Fruit fly (Drosophila melanogaster) whole organism, embryonic: Measurements from ENCODE around the gene IntS10.

Experiments
- CG10462 ChIP-seq: fragments of 200-800 bp; sonication (Bioruptor generic); optimal IDR thresholded peaks from 2 replicates; lab custom pipeline; 2016; ENCODE audit warnings: missing biosample characterization, missing genetic modification characterization
- CG10654 ChIP-seq: fragments of 200-800 bp; sonication (Bioruptor generic); optimal IDR thresholded peaks from 2 replicates; lab custom pipeline; 2016; ENCODE audit warnings: missing biosample characterization, missing genetic modification characterization
- CG11723 ChIP-seq: fragments of 200-800 bp; sonication (Bioruptor generic); optimal IDR thresholded peaks from 2 replicates; lab custom pipeline; 2017; ENCODE audit warnings: missing biosample characterization, mild to moderate bottlenecking, missing genetic modification characterization
- CG12155 ChIP-seq: fragments of 200-800 bp; sonication (Bioruptor generic); optimal IDR thresholded peaks from 3 replicates; lab custom pipeline; 2016; ENCODE audit warnings: missing biosample characterization, missing genetic modification characterization
- CG13123 ChIP-seq: fragments of 200-800 bp; sonication (Bioruptor generic); optimal IDR thresholded peaks from 2 replicates; lab custom pipeline; 2016; ENCODE audit warnings: missing biosample characterization, missing genetic modification characterization
- CG17359 ChIP-seq: fragments of 200-800 bp; sonication (Bioruptor generic); optimal IDR thresholded peaks from 3 replicates; lab custom pipeline; 2018; ENCODE audit warnings: missing biosample characterization, mild to moderate bottlenecking, missing genetic modification characterization, moderate library complexity
- CG17385 ChIP-seq: fragments of 200-800 bp; sonication (Bioruptor generic); optimal IDR thresholded peaks from 3 replicates; lab custom pipeline; 2018; ENCODE audit warnings: missing biosample characterization, mild to moderate bottlenecking, missing genetic modification characterization
- CG17568 ChIP-seq: fragments of 200-800 bp; sonication (Bioruptor generic); optimal IDR thresholded peaks from 2 replicates; lab custom pipeline; 2018; ENCODE audit warnings: missing biosample characterization, mild to moderate bottlenecking, missing genetic modification characterization, moderate library complexity
- CG17829 ChIP-seq: fragments of 200-800 bp; optimal IDR thresholded peaks from 2 replicates; lab custom pipeline; 2019; ENCODE audit warnings: missing biosample characterization, mild to moderate bottlenecking, missing genetic modification characterization, moderate library complexity
- CG2678 ChIP-seq: fragments of 200-800 bp; sonication (Bioruptor generic); optimal IDR thresholded peaks from 3 replicates; lab custom pipeline; 2019; ENCODE audit warnings: missing biosample characterization, mild to moderate bottlenecking, missing genetic modification characterization, moderate library complexity
- CG30020 ChIP-seq: fragments of 200-800 bp; optimal IDR thresholded peaks from 2 replicates; lab custom pipeline; 2019; ENCODE audit warnings: missing biosample characterization, mild to moderate bottlenecking, missing genetic modification characterization, moderate library complexity
- CG31365 ChIP-seq: fragments of 200-800 bp; sonication (Bioruptor generic); optimal IDR thresholded peaks from 2 replicates; lab custom pipeline; 2018; ENCODE audit warnings: missing biosample characterization, mild to moderate bottlenecking, missing genetic modification characterization
- CG3407 ChIP-seq: fragments of 200-800 bp; sonication (Bioruptor generic); optimal IDR thresholded peaks from 2 replicates; lab custom pipeline; 2018; ENCODE audit warnings: missing biosample characterization, mild to moderate bottlenecking, missing genetic modification characterization
- CG34422 ChIP-seq: fragments of 200-800 bp; sonication (Bioruptor generic); IDR thresholded peaks from 3 replicates; pipeline ENCODE4 v1.3.6; 2022; ENCODE audit warnings: missing biosample characterization, missing genetic modification characterization
- CG42726 ChIP-seq: fragments of 200-800 bp; sonication (Bioruptor generic); IDR thresholded peaks from 2 replicates; pipeline ENCODE4 v1.3.6; 2022; ENCODE audit warnings: missing biosample characterization, missing genetic modification characterization; ENCODE audit not compliant: partially characterized antibody
- CG4617 ChIP-seq: fragments of 200-800 bp; sonication (Bioruptor generic); optimal IDR thresholded peaks from 3 replicates; lab custom pipeline; 2016; ENCODE audit warnings: missing biosample characterization, missing genetic modification characterization, borderline replicate concordance
- CG9727 ChIP-seq: fragments of 200-800 bp; sonication (Bioruptor generic); optimal IDR thresholded peaks from 3 replicates; lab custom pipeline; 2017; ENCODE audit warnings: missing biosample characterization, mild to moderate bottlenecking, missing genetic modification characterization
- CG9817 ChIP-seq: fragments of 200-800 bp; sonication (Bioruptor generic); optimal IDR thresholded peaks from 2 replicates; lab custom pipeline; 2018; ENCODE audit warnings: missing biosample characterization, mild to moderate bottlenecking, missing genetic modification characterization, moderate library complexity
- CTCF ChIP-seq: fragments of 200-800 bp; sonication (Bioruptor generic); optimal IDR thresholded peaks from 2 replicates; lab custom pipeline; 2017; ENCODE audit warnings: missing biosample characterization, mild to moderate bottlenecking, missing genetic modification characterization, moderate library complexity
- CkIIα-i1 ChIP-seq: fragments of 200-800 bp; sonication (Bioruptor generic); IDR thresholded peaks from 2 replicates; pipeline ENCODE4 v1.3.6; 2022; ENCODE audit warnings: missing biosample characterization, missing genetic modification characterization
- D ChIP-seq, 2 experiments: fragments of 200-800 bp in 1 of 2; fragments of >200 bp in 1 of 2; sonication (Bioruptor generic) in 1 of 2; optimal IDR thresholded peaks; 2 replicates in 1 of 2; 3 replicates in 1 of 2; lab custom pipeline; 2017; ENCODE audit warnings: mild to moderate bottlenecking in 1 of 2, missing biosample characterization in 1 of 2, missing genetic modification characterization in 1 of 2, missing genetic modification reagents in 1 of 2
- D19B ChIP-seq: fragments of 200-800 bp; sonication (Bioruptor generic); optimal IDR thresholded peaks from 2 replicates; lab custom pipeline; 2017; ENCODE audit warnings: missing biosample characterization, mild to moderate bottlenecking, missing genetic modification characterization
- Ets65A ChIP-seq: fragments of 200-800 bp; sonication (Bioruptor generic); peaks from one replicate; lab custom pipeline; 2016; ENCODE audit warnings: missing biosample characterization, missing genetic modification characterization
- HHEX ChIP-seq: fragments of 200-800 bp; sonication (Bioruptor generic); optimal IDR thresholded peaks from 3 replicates; lab custom pipeline; 2017; ENCODE audit warnings: missing biosample characterization, mild to moderate bottlenecking, missing genetic modification characterization, missing genetic modification reagents
- HmgD ChIP-seq: fragments of 200-800 bp; sonication (Bioruptor generic); optimal IDR thresholded peaks from 3 replicates; lab custom pipeline; 2016; ENCODE audit warnings: missing biosample characterization, missing genetic modification characterization
- Hr51 ChIP-seq, 2 experiments: fragments of 200-800 bp; sonication (Bioruptor generic); optimal IDR thresholded peaks; 2 replicates in 1 of 2; 3 replicates in 1 of 2; lab custom pipeline; 2016 to 2018; ENCODE audit warnings: missing biosample characterization in 2 of 2, missing genetic modification characterization in 2 of 2, mild to moderate bottlenecking in 1 of 2, moderate library complexity in 1 of 2
- NC2α ChIP-seq: fragments of 200-800 bp; sonication (Bioruptor generic); optimal IDR thresholded peaks from 2 replicates; lab custom pipeline; 2016; ENCODE audit warnings: missing biosample characterization, missing genetic modification characterization
- Neu2 ChIP-seq: fragments of 200-800 bp; sonication (Bioruptor generic); optimal IDR thresholded peaks from 3 replicates; lab custom pipeline; 2016; ENCODE audit warnings: missing biosample characterization, missing genetic modification characterization, borderline replicate concordance
- Nf-YC ChIP-seq: fragments of 200-800 bp; optimal IDR thresholded peaks from 3 replicates; lab custom pipeline; 2019; ENCODE audit warnings: missing biosample characterization, mild to moderate bottlenecking, missing genetic modification characterization, moderate library complexity
- Oaz ChIP-seq: fragments of 200-800 bp; sonication (Bioruptor generic); IDR thresholded peaks from 2 replicates; pipeline ENCODE4 v1.3.6; 2022; ENCODE audit warnings: missing biosample characterization, missing genetic modification characterization
- Ravus ChIP-seq: fragments of 200-800 bp; sonication (Bioruptor generic); IDR thresholded peaks from 2 replicates; pipeline ENCODE4 v1.3.6; 2022; ENCODE audit warnings: missing biosample characterization, missing genetic modification characterization
- Sin3A ChIP-seq: fragments of >200 bp; optimal IDR thresholded peaks from 2 replicates; lab custom pipeline; 2018
- Sry-β ChIP-seq: fragments of 200-800 bp; sonication (Bioruptor generic); optimal IDR thresholded peaks from 2 replicates; lab custom pipeline; 2018; ENCODE audit warnings: missing biosample characterization, mild to moderate bottlenecking, missing genetic modification characterization, moderate library complexity
- Xbp1 ChIP-seq: fragments of 200-800 bp; sonication (Bioruptor generic); optimal IDR thresholded peaks from 3 replicates; lab custom pipeline; 2016; ENCODE audit warnings: missing biosample characterization, mild to moderate bottlenecking, missing genetic modification characterization
- ac ChIP-seq: fragments of 200-800 bp; sonication (Bioruptor generic); optimal IDR thresholded peaks from 3 replicates; lab custom pipeline; 2017; ENCODE audit warnings: missing biosample characterization, mild to moderate bottlenecking, missing genetic modification characterization
- bab2 ChIP-seq: fragments of 200-800 bp; sonication (Bioruptor generic); optimal IDR thresholded peaks from 2 replicates; lab custom pipeline; 2016; ENCODE audit warnings: missing biosample characterization, missing genetic modification characterization
- bcd ChIP-seq: fragments of 200-800 bp; sonication (Bioruptor generic); optimal IDR thresholded peaks from 2 replicates; lab custom pipeline; 2017; ENCODE audit warnings: missing biosample characterization, mild to moderate bottlenecking, missing genetic modification characterization
- exex ChIP-seq: fragments of 200-800 bp; sonication (Bioruptor generic); optimal IDR thresholded peaks from 4 replicates; lab custom pipeline; 2018; ENCODE audit warnings: missing biosample characterization, mild to moderate bottlenecking, missing genetic modification characterization, moderate library complexity
- hkb ChIP-seq, 2 experiments: fragments of 200-800 bp in 1 of 2; fragments of >200 bp in 1 of 2; sonication (Bioruptor generic) in 1 of 2; IDR thresholded peaks in 1 of 2; optimal IDR thresholded peaks in 1 of 2; 2 replicates each; pipeline versions ENCODE4 v1.3.6 to Lab custom; 2017 to 2022; ENCODE audit warnings: missing biosample characterization in 1 of 2, missing genetic modification characterization in 1 of 2
- jumu ChIP-seq: fragments of 200-800 bp; sonication (Bioruptor generic); optimal IDR thresholded peaks from 3 replicates; lab custom pipeline; 2016; ENCODE audit warnings: missing biosample characterization, missing genetic modification characterization
- kay ChIP-seq: fragments of 200-800 bp; sonication (Bioruptor generic); optimal IDR thresholded peaks from 2 replicates; lab custom pipeline; 2016; ENCODE audit warnings: missing biosample characterization, missing genetic modification characterization
- maf-S ChIP-seq: fragments of 200-800 bp; sonication (Bioruptor generic); optimal IDR thresholded peaks from 2 replicates; lab custom pipeline; 2016; ENCODE audit warnings: missing biosample characterization, missing genetic modification characterization
- mam ChIP-seq: fragments of 200-800 bp; sonication (Bioruptor generic); optimal IDR thresholded peaks from 3 replicates; lab custom pipeline; 2016; ENCODE audit warnings: missing biosample characterization, missing genetic modification characterization
- nerfin-1 ChIP-seq: fragments of 200-800 bp; sonication (Bioruptor generic); optimal IDR thresholded peaks from 3 replicates; lab custom pipeline; 2019; ENCODE audit warnings: missing biosample characterization, mild to moderate bottlenecking, missing genetic modification characterization, moderate library complexity
- slou ChIP-seq: fragments of 200-800 bp; sonication (Bioruptor generic); optimal IDR thresholded peaks from 3 replicates; lab custom pipeline; 2016; ENCODE audit warnings: missing biosample characterization, missing genetic modification characterization
- slp2 ChIP-seq: fragments of 200-800 bp; sonication (Bioruptor generic); optimal IDR thresholded peaks from 2 replicates; lab custom pipeline; 2016; ENCODE audit warnings: missing biosample characterization, missing genetic modification characterization
- so ChIP-seq: fragments of 200-800 bp; sonication (Bioruptor generic); IDR thresholded peaks from 3 replicates; pipeline ENCODE4 v1.3.6; 2022; ENCODE audit warnings: missing biosample characterization, missing genetic modification characterization
- sqz ChIP-seq: fragments of 200-800 bp; sonication (Bioruptor generic); optimal IDR thresholded peaks from 3 replicates; lab custom pipeline; 2018; ENCODE audit warnings: missing biosample characterization, mild to moderate bottlenecking, missing genetic modification characterization
- tio ChIP-seq: fragments of 200-800 bp; sonication (Bioruptor generic); optimal IDR thresholded peaks from 2 replicates; lab custom pipeline; 2017; ENCODE audit warnings: missing biosample characterization, missing genetic modification characterization, inconsistent platforms

The IntS10 gene

DNA sequence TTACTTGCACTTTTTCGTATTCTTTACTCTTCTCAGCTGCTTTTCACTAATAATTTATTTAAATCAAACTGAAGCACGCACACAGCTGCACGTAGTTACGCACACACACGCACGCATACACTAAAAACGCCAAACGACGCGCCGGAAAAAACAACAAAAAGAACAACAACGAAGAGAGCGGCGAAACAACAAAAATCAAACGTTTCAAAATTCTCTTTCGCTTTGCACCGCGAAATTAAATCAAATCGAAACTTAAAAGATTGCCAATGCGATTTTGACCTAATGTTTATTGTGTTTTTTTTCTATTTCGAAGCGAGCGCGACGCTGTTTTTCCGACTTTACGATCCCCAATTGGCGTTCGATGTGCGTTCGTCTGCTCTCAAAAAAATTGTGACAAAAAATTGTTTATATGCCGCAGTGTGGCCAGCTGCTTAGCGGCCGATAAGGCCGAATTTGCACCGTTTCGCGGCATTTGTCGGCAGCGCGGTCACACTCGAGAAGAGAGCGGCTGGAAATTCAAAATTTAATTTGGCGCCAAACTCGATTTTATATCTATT is 18.8 kb upstream of the IntS10 start (continued):
- TF ChIP-seq Xbp1 (GFP tag; lab: Kevin White, UChicago) (no peak), CG10654 (GFP tag; lab: Kevin White, UChicago) (no peak), CTCF (GFP tag; lab: Kevin White, UChicago) (no peak), kay (no peak), CG42726 (peak; percentile 81), CG9727 (GFP tag; lab: Kevin White, UChicago) (peak; percentile 36), jumu (GFP tag; lab: Kevin White, UChicago) (no peak), CG17829 (tag; lab: Kevin White, UChicago) (peak; percentile 47), CG17359 (tag; lab: Kevin White, UChicago) (no peak), Ets65A (GFP tag; lab: Kevin White, UChicago) (no peak), CG4617 (GFP tag; lab: Kevin White, UChicago) (peak; percentile 19), maf-S (GFP tag; lab: Kevin White, UChicago) (no peak), CG9817 (tag; lab: Kevin White, UChicago) (no peak), Ravus (GFP tag; lab: Robert Waterston, UW) (no peak), CG30020 (tag; lab: Kevin White, UChicago) (peak; percentile 6), CG12155 (no peak), mam (GFP tag; lab: Kevin White, UChicago) (no peak), CG3407 (GFP tag; lab: Kevin White, UChicago) (peak; percentile 25), CG34422 (GFP tag; lab: Robert Waterston, UW) (peak; percentile 72; the same call in 1 of the 3 replicates), CG13123 (GFP tag; lab: Kevin White, UChicago) (no peak), D (optimal IDR thresholded peaks at IDR 0.05; lab: Kevin White, UChicago) (no peak), D (GFP tag; optimal IDR thresholded peaks at IDR 0.05; lab: Kevin White, UChicago) (no peak), HmgD (GFP tag; lab: Kevin White, UChicago) (peak; percentile 15), slp2 (GFP tag; lab: Kevin White, UChicago) (no peak)
- TF ChIP-seq, all 482 proteins: peak for 172

DNA sequence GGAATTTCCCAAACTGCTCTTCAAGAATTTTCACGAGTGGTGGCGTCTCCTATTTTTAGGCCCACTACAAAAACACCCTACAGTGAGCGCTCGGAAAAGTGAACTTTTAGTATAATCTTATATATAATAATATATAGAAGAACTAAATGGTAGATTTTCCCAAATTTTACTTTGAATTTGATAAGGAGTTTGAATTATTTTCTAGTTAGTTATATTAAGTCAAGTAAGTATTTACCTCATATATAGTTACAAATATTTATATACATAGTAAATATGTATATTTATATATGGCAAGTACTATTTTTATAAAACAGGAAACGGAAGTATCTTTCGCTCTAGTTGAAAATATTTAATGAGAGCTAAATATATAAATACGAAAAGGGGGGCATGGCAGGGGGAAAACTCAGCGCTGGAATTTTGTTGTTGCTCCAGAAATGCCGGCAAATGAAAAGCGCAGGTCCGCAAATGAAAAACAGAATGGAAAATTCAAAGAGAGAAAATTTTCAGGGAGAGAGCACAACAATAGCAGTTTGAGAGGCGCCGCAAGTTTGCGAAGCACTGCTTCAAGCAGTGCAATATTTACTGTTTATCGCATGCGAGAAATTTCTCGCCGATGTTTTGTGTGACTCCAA is 17.6 kb upstream of the IntS10 start:
- TF ChIP-seq so (GFP tag; lab: Robert Waterston, UW) = peak; percentile 65; the same call in 1 of the 3 replicates
- no peak for TF ChIP-seq slou (GFP tag; lab: Kevin White, UChicago)
- TF ChIP-seq bab2 (GFP tag; lab: Kevin White, UChicago) = no peak
- TF ChIP-seq HHEX (GFP tag; lab: Kevin White, UChicago) = no peak
- TF ChIP-seq CG17568 (GFP tag; lab: Kevin White, UChicago) = peak; percentile 66
- no peak for TF ChIP-seq NC2α
- peak; percentile 70 for TF ChIP-seq CG2678 (tag; lab: Kevin White, UChicago)
- TF ChIP-seq bcd (GFP tag; lab: Kevin White, UChicago) = peak; percentile 7
- no peak for TF ChIP-seq CkIIα-i1 (GFP tag; lab: Robert Waterston, UW)
- TF ChIP-seq Sin3A (lab: Kevin White, UChicago) = no peak
- no peak for TF ChIP-seq tio (GFP tag; lab: Kevin White, UChicago)
- peak; percentile 53 for TF ChIP-seq Nf-YC (tag; lab: Kevin White, UChicago)
- no peak for TF ChIP-seq D19B
- no peak for TF ChIP-seq sqz (GFP tag; lab: Kevin White, UChicago)
- peak; percentile 35 for TF ChIP-seq CG17385
- peak; percentile 96 for TF ChIP-seq CG31365
- TF ChIP-seq Sry-β (GFP tag; lab: Kevin White, UChicago) = no peak
- TF ChIP-seq Oaz (GFP tag; lab: Robert Waterston, UW) = no peak
- TF ChIP-seq Neu2 = no peak
- TF ChIP-seq Hr51 (GFP tag; optimal IDR thresholded peaks at IDR 0.05; lab: Kevin White, UChicago) = peak in 1 of 2 experiments; percentile 47
- TF ChIP-seq CG10462 (GFP tag; lab: Kevin White, UChicago) = no peak
- TF ChIP-seq exex (tag; lab: Kevin White, UChicago) = no peak
- no peak for TF ChIP-seq ac (GFP tag; lab: Kevin White, UChicago)
- no peak for TF ChIP-seq CG11723
- peak; percentile 90 for TF ChIP-seq nerfin-1 (tag; lab: Kevin White, UChicago)
- no peak for TF ChIP-seq hkb (optimal IDR thresholded peaks at IDR 0.05; lab: Kevin White, UChicago)
- TF ChIP-seq hkb (GFP tag; IDR thresholded peaks at IDR 0.05; lab: Robert Waterston, UW) = 0 out of 2 replicates have a peak, but pooled peaks have one; percentile 14
